Fruit fly (Drosophila melanogaster) whole organism, embryonic: ENCODE results near the gene Tom70.

Experiments used
- CG11560 ChIP-seq: fragments of 200-800 bp; sonication (Bioruptor generic); IDR thresholded peaks from 3 replicates; pipeline ENCODE4 v1.3.6; 2022; ENCODE audit warnings: missing biosample characterization, missing genetic modification characterization
- CG2202 ChIP-seq: fragments of 200-800 bp; sonication (Bioruptor generic); optimal IDR thresholded peaks from 2 replicates; lab custom pipeline; 2018; ENCODE audit warnings: missing biosample characterization, mild to moderate bottlenecking, missing genetic modification characterization
- Gug ChIP-seq: fragments of 200-800 bp; sonication (Bioruptor generic); IDR thresholded peaks from 4 replicates; pipeline ENCODE4 v1.3.6; 2022; ENCODE audit warnings: missing biosample characterization, missing genetic modification characterization
- Lpt ChIP-seq: fragments of >200 bp; optimal IDR thresholded peaks from 2 replicates; lab custom pipeline; 2018; ENCODE audit warnings: missing biosample characterization, missing genetic modification characterization
- ash1 ChIP-seq: fragments of 200-800 bp; sonication (Bioruptor generic); optimal IDR thresholded peaks from 2 replicates; lab custom pipeline; 2018; ENCODE audit warnings: missing biosample characterization, mild to moderate bottlenecking, missing genetic modification characterization
- disco-r ChIP-seq: fragments of 200-800 bp; sonication (Bioruptor generic); optimal IDR thresholded peaks from 2 replicates; lab custom pipeline; 2016; ENCODE audit warnings: missing biosample characterization, missing genetic modification characterization
- hbn ChIP-seq: fragments of 200-800 bp; sonication (Bioruptor generic); IDR thresholded peaks from 2 replicates; pipeline ENCODE4 v1.3.6; 2022; ENCODE audit warnings: missing biosample characterization, missing genetic modification characterization; ENCODE audit not compliant: partially characterized antibody
- onecut ChIP-seq: fragments of 200-800 bp; sonication (Bioruptor generic); IDR thresholded peaks from 2 replicates; pipeline ENCODE4 v1.3.6; 2022; ENCODE audit warnings: missing biosample characterization, missing genetic modification characterization
- ssp ChIP-seq: fragments of 200-800 bp; sonication (Bioruptor generic); IDR thresholded peaks from 2 replicates; pipeline ENCODE4 v1.3.6; 2022; ENCODE audit warnings: missing biosample characterization, missing genetic modification characterization

dm6 chr2L:12002922-12003791, 35.2 kb downstream of the Tom70 start:
- no peak for TF ChIP-seq CG11560
- TF ChIP-seq ash1: no peak
- TF ChIP-seq disco-r: no peak
- no peak for TF ChIP-seq Gug (GFP tag; lab: Robert Waterston, UW)
- peak; percentile 15; the same call in 1 of the 2 replicates for TF ChIP-seq onecut (GFP tag; lab: Robert Waterston, UW)
- no peak for TF ChIP-seq CG2202 (tag; lab: Kevin White, UChicago)
- no peak for TF ChIP-seq hbn (GFP tag; lab: Robert Waterston, UW)
- no peak for TF ChIP-seq ssp (GFP tag; lab: Robert Waterston, UW)
- no peak for TF ChIP-seq Lpt (GFP tag; lab: Kevin White, UChicago)
